Worm (Caenorhabditis elegans) whole organism, L3 larva: ENCODE data around the gene rpm-1.

Source experiments
- ceh-28 ChIP-seq: fragments of 150-350 bp; optimal IDR thresholded peaks from 2 replicates; lab custom pipeline; 2014; ENCODE audit warnings: missing biosample characterization, missing genetic modification reagents, missing genetic modification characterization
- ceh-9 ChIP-seq: sonication (generic microtip); optimal IDR thresholded peaks from 2 replicates; lab custom pipeline; 2018; ENCODE audit warnings: missing biosample characterization, missing genetic modification characterization
- daf-12 ChIP-seq: fragments of 150-350 bp; optimal IDR thresholded peaks from 2 replicates; lab custom pipeline; 2014; ENCODE audit warnings: missing biosample characterization, missing genetic modification reagents, missing genetic modification characterization
- fos-1 ChIP-seq: fragments of 150-350 bp; optimal IDR thresholded peaks from 2 replicates; lab custom pipeline; 2014; ENCODE audit warnings: missing biosample characterization, missing genetic modification characterization
- jun-1 ChIP-seq: fragments of 150-350 bp; optimal IDR thresholded peaks from 2 replicates; lab custom pipeline; 2014; ENCODE audit warnings: missing biosample characterization, missing genetic modification reagents, missing genetic modification characterization
- nhr-11 ChIP-seq: fragments of 150-350 bp; optimal IDR thresholded peaks from 2 replicates; lab custom pipeline; 2014; ENCODE audit warnings: missing biosample characterization, missing genetic modification characterization
- nhr-12 ChIP-seq: fragments of 150-350 bp; optimal IDR thresholded peaks from 2 replicates; lab custom pipeline; 2014; ENCODE audit warnings: missing biosample characterization, missing genetic modification characterization
- nhr-23 ChIP-seq: fragments of 150-350 bp; optimal IDR thresholded peaks from 2 replicates; lab custom pipeline; 2014; ENCODE audit warnings: missing biosample characterization, missing genetic modification reagents, missing genetic modification characterization
- nhr-237 ChIP-seq: fragments of 150-350 bp; optimal IDR thresholded peaks from 2 replicates; lab custom pipeline; 2014; ENCODE audit warnings: missing biosample characterization, missing genetic modification characterization
- nhr-76 ChIP-seq: fragments of 150-350 bp; sonication (generic microtip); optimal IDR thresholded peaks from 5 replicates; lab custom pipeline; 2014; ENCODE audit warnings: missing biosample characterization, missing genetic modification characterization
- nhr-77 ChIP-seq: fragments of 150-350 bp; optimal IDR thresholded peaks from 2 replicates; lab custom pipeline; 2014; ENCODE audit warnings: missing biosample characterization, missing genetic modification characterization
- pha-4 ChIP-seq: fragments of 150-350 bp; optimal IDR thresholded peaks from 2 replicates; lab custom pipeline; 2014; ENCODE audit warnings: missing biosample characterization, missing genetic modification reagents, missing genetic modification characterization

ce11 chrV:8758618-8759017, 61.1 kb downstream of the rpm-1 start, which contains the start of gene B0507.7:
- no peak for TF ChIP-seq nhr-76 (tag; lab: Kevin White, UChicago)
- TF ChIP-seq fos-1 (tag; lab: Kevin White, UChicago): no peak
- TF ChIP-seq ceh-28 (tag; lab: Kevin White, UChicago): no peak
- TF ChIP-seq jun-1: no peak
- TF ChIP-seq ceh-9 (tag; lab: Kevin White, UChicago): no peak
- TF ChIP-seq nhr-237 (tag; lab: Kevin White, UChicago): no peak
- no peak for TF ChIP-seq nhr-11 (tag; lab: Kevin White, UChicago)
- no peak for TF ChIP-seq daf-12 (tag; lab: Kevin White, UChicago)
- TF ChIP-seq nhr-23 (tag; lab: Kevin White, UChicago): no peak
- TF ChIP-seq nhr-12 (tag; lab: Kevin White, UChicago): no peak
- no peak for TF ChIP-seq pha-4 (tag; lab: Kevin White, UChicago)
- TF ChIP-seq nhr-77 (tag; lab: Kevin White, UChicago): no peak
